Worm (Caenorhabditis elegans) whole organism, L3 larva: ENCODE measurements around the gene F56A8.8.

Experiments used
- ama-1 ChIP-seq: fragments of 150-350 bp; optimal IDR thresholded peaks from 2 replicates; lab custom pipeline; 2018
- ceh-82 ChIP-seq: fragments of 150-350 bp; optimal IDR thresholded peaks from 2 replicates; lab custom pipeline; 2014; ENCODE audit warnings: missing biosample characterization, missing genetic modification characterization
- daf-12 ChIP-seq: fragments of 150-350 bp; optimal IDR thresholded peaks from 2 replicates; lab custom pipeline; 2014; ENCODE audit warnings: missing biosample characterization, missing genetic modification reagents, missing genetic modification characterization
- egl-27 ChIP-seq: sonication (generic microtip); optimal IDR thresholded peaks from 4 replicates; lab custom pipeline; 2017; ENCODE audit warnings: missing biosample characterization, missing genetic modification reagents, missing genetic modification characterization
- elt-3 ChIP-seq, 3 experiments: fragments of 150-350 bp in 1 of 3; sonication (generic microtip) in 2 of 3; optimal IDR thresholded peaks; 2 replicates in 2 of 3; 4 replicates in 1 of 3; lab custom pipeline; 2014 to 2017; ENCODE audit warnings: missing biosample characterization in 3 of 3, missing genetic modification characterization in 3 of 3
- mml-1 ChIP-seq: fragments of 150-350 bp; sonication (generic microtip); optimal IDR thresholded peaks from 3 replicates; lab custom pipeline; 2014; ENCODE audit warnings: missing biosample characterization, missing genetic modification characterization
- nhr-11 ChIP-seq: fragments of 150-350 bp; optimal IDR thresholded peaks from 2 replicates; lab custom pipeline; 2014; ENCODE audit warnings: missing biosample characterization, missing genetic modification characterization
- nhr-237 ChIP-seq: fragments of 150-350 bp; optimal IDR thresholded peaks from 2 replicates; lab custom pipeline; 2014; ENCODE audit warnings: missing biosample characterization, missing genetic modification characterization
- nhr-25 ChIP-seq: sonication (generic microtip); optimal IDR thresholded peaks from 2 replicates; lab custom pipeline; 2017; ENCODE audit warnings: missing biosample characterization, missing genetic modification characterization
- nhr-43 ChIP-seq: sonication (generic microtip); optimal IDR thresholded peaks from 2 replicates; lab custom pipeline; 2016; ENCODE audit warnings: mild to moderate bottlenecking, missing genetic modification characterization, missing compliant biosample characterization; ENCODE audit not compliant: poor library complexity, severe bottlenecking
- nhr-67 ChIP-seq: fragments of 150-350 bp; optimal IDR thresholded peaks from 2 replicates; lab custom pipeline; 2014; ENCODE audit warnings: missing biosample characterization, missing genetic modification characterization
- unc-39 ChIP-seq: sonication (generic microtip); optimal IDR thresholded peaks from 4 replicates; lab custom pipeline; 2017; ENCODE audit warnings: missing biosample characterization, missing genetic modification characterization
- unc-62 ChIP-seq: fragments of 150-350 bp; sonication (generic microtip); optimal IDR thresholded peaks from 4 replicates; lab custom pipeline; 2014; ENCODE audit warnings: missing biosample characterization, missing genetic modification reagents, missing genetic modification characterization

DNA sequence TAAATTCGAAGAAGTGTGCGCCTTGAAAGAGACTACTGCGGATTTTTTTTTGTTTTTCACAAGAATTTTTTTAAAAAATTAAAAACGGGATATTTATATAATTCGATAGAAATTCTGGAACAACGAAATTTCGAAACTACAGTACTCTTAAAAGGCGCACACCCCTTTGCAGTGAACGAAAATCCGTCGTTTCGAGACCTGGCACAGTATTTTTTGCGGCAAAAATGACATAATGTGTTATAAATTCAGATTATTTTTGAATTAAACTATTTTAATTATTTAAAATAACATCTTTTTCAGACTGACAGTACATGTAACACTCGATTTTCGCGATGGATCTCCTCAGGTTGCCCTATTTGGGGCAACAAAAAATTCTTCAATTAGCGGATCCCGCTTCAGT is 22.5 kb upstream of the F56A8.8 start, which contains the start of gene F56A8.4:
- no peak for TF ChIP-seq unc-39 (tag; lab: Kevin White, UChicago)
- no peak for TF ChIP-seq mml-1 (tag; lab: Kevin White, UChicago)
- no peak for TF ChIP-seq ama-1 (lab: Kevin White, UChicago)
- no peak for TF ChIP-seq unc-62
- TF ChIP-seq elt-3 (tag; optimal IDR thresholded peaks at IDR 0.05; lab: Kevin White, UChicago), result no peak
- no peak for TF ChIP-seq nhr-25 (tag; lab: Kevin White, UChicago)
- no peak for TF ChIP-seq nhr-11 (tag; lab: Kevin White, UChicago)
- no peak for TF ChIP-seq egl-27 (tag; lab: Kevin White, UChicago)
- no peak for TF ChIP-seq nhr-43 (tag; lab: Kevin White, UChicago)
- no peak for TF ChIP-seq daf-12
- TF ChIP-seq nhr-237, result no peak
- TF ChIP-seq nhr-67 (tag; lab: Kevin White, UChicago), result no peak
- no peak for TF ChIP-seq ceh-82 (tag; lab: Kevin White, UChicago)
